Worm (Caenorhabditis elegans) whole organism, L2 larva: ENCODE measurements around the gene grl-14.

Experiments used
- ama-1 ChIP-seq: fragments of 150-350 bp; optimal IDR thresholded peaks from 2 replicates; lab custom pipeline; 2018; ENCODE audit warnings: inconsistent platforms
- fos-1 ChIP-seq: fragments of 150-350 bp; optimal IDR thresholded peaks from 2 replicates; lab custom pipeline; 2014; ENCODE audit warnings: missing biosample characterization, missing genetic modification characterization
- nhr-11 ChIP-seq: fragments of 150-350 bp; optimal IDR thresholded peaks from 2 replicates; lab custom pipeline; 2014; ENCODE audit warnings: missing biosample characterization, missing genetic modification characterization
- nhr-12 ChIP-seq: fragments of 150-350 bp; optimal IDR thresholded peaks from 2 replicates; lab custom pipeline; 2014; ENCODE audit warnings: missing biosample characterization, missing genetic modification characterization
- nhr-25 ChIP-seq: fragments of 150-350 bp; sonication (generic microtip); optimal IDR thresholded peaks from 3 replicates; lab custom pipeline; 2014; ENCODE audit warnings: missing biosample characterization, missing genetic modification characterization
- nhr-77 ChIP-seq: fragments of 150-350 bp; optimal IDR thresholded peaks from 2 replicates; lab custom pipeline; 2014; ENCODE audit warnings: missing biosample characterization, missing genetic modification characterization
- snpc-4 ChIP-seq: fragments of 150-350 bp; optimal IDR thresholded peaks from 2 replicates; lab custom pipeline; 2014; ENCODE audit warnings: missing biosample characterization, missing genetic modification characterization
- unc-55 ChIP-seq: fragments of 150-350 bp; sonication (generic microtip); optimal IDR thresholded peaks from 3 replicates; lab custom pipeline; 2014; ENCODE audit warnings: missing biosample characterization, missing genetic modification reagents, missing genetic modification characterization
- ztf-11 ChIP-seq: sonication (generic microtip); optimal IDR thresholded peaks from 2 replicates; lab custom pipeline; 2017; ENCODE audit warnings: missing biosample characterization, missing genetic modification characterization

ce11 chrV:20831867-20832266 lies 6.5 kb downstream of the grl-14 start:
- no peak for TF ChIP-seq snpc-4
- TF ChIP-seq ama-1 (lab: Kevin White, UChicago): no peak
- TF ChIP-seq nhr-11 (tag; lab: Kevin White, UChicago): no peak
- peak; percentile 93 for TF ChIP-seq fos-1 (tag; lab: Kevin White, UChicago)
- TF ChIP-seq nhr-12: no peak
- no peak for TF ChIP-seq ztf-11 (tag; lab: Kevin White, UChicago)
- no peak for TF ChIP-seq unc-55 (GFP tag; lab: Kevin White, UChicago)
- TF ChIP-seq nhr-25 (tag; lab: Kevin White, UChicago): no peak
- no peak for TF ChIP-seq nhr-77 (tag; lab: Kevin White, UChicago)
